Worm (Caenorhabditis elegans): ENCODE measurements around the gene cutl-23.

cutl-23 gene

DNA sequence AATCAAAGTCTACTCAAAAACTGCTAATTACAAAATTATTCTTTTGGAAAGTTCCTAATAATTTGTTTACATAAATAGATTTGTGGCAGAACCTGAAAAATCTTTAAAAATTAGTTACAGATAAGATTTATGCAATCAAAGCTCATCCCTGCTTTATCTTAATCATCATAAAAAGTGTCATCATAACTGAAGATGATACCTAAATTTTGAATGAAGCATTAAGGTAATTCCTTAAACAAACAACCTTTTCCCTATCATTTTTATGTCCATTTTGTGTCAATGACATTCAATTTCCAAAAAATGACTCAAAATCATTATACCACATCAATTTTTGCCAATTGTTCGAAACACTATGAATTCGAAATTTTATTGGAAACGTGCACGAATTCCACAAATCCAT, 32.3 kb upstream of the cutl-23 start, which contains the start of gene B0244.6:
Gene B0244.6 (plus strand): TSS at position 301 of the 400 bp plus-strand sequence.
- TF ChIP-seq sox-2 (GFP tag; IDR thresholded peaks at IDR 0.05), result no peak
- no peak for TF ChIP-seq pat-9 (tag; optimal IDR thresholded peaks at IDR 0.05)
- no peak for TF ChIP-seq C38D4.7 (GFP tag; optimal IDR thresholded peaks at IDR 0.05)
- TF ChIP-seq odd-2 (tag; optimal IDR thresholded peaks at IDR 0.05), result no peak
- TF ChIP-seq C08G9.2 (tag; optimal IDR thresholded peaks at IDR 0.05), result no peak
- no peak for TF ChIP-seq Y22D7AL.16 (tag; optimal IDR thresholded peaks at IDR 0.05)
- TF ChIP-seq fax-1 (tag; optimal IDR thresholded peaks at IDR 0.05), result no peak
- no peak for TF ChIP-seq ama-1 (optimal IDR thresholded peaks at IDR 0.05)

DNA sequence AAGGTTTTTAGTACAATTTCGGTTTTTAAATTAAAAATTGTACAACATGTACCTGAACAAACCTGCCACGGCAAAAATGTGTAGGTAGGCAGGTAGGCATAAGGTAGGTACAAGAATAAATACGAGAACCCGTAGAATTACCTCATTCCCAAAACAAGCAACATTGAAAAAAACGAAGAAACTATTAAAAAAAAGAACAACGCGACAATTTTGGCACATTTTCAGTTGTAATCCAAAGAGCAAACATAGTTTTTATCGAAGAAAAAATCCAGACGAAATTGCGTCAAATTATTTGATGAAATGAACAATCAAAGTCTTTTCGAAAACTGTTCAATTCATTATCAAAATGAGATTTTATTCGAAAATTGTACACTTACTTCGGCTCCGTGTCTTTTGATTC, 29.3 kb upstream of the cutl-23 start, which contains the start of gene B0244.16:
Gene B0244.16 (plus strand): TSS at position 301 of the 400 bp plus-strand sequence.
- TF ChIP-seq ceh-31 (tag; optimal IDR thresholded peaks at IDR 0.05) (no peak), madf-2 (tag; optimal IDR thresholded peaks at IDR 0.05) (no peak), ceh-30 (tag; optimal IDR thresholded peaks at IDR 0.05) (no peak), npax-4 (tag; optimal IDR thresholded peaks at IDR 0.05) (no peak), ceh-45 (GFP tag; IDR thresholded peaks at IDR 0.05) (no peak), ceh-34 (tag; optimal IDR thresholded peaks at IDR 0.05) (no peak), pag-3 (tag; optimal IDR thresholded peaks at IDR 0.05; ENCODE audit: borderline replicate concordance) (no peak), pat-9 (tag; optimal IDR thresholded peaks at IDR 0.05) (no peak), hlh-6 (tag; optimal IDR thresholded peaks at IDR 0.05) (no peak), ceh-19 (GFP tag; optimal IDR thresholded peaks at IDR 0.05) (no peak), lin-11 (tag; optimal IDR thresholded peaks at IDR 0.05) (no peak), elt-4 (tag; optimal IDR thresholded peaks at IDR 0.05) (no peak), hlh-13 (GFP tag; optimal IDR thresholded peaks at IDR 0.05) (no peak), sdc-2 (tag; optimal IDR thresholded peaks at IDR 0.05) (no peak)

DNA sequence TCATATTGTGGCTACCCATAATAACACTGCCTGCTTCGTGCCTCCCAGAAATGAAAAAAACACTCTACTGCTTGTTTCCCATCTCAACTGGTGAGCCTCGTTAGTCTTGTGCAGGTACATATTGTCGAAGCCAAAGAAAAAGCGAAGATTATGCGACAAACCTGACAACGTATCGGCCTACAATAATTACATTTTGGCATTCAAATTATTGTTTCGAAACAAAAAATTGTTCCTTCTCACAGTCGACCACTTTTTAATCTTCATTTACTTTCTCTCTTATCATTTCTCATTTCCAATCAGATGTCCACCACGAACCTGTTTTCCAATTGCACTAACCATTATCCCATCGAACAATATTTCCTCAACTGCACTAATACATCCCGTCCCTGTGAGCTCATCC, 26.9 kb upstream of the cutl-23 start, which contains the start of gene B0244.15:
Gene B0244.15 (plus strand): TSS at position 301 of the 400 bp plus-strand sequence.
- TF ChIP-seq ceh-24 (tag; optimal IDR thresholded peaks at IDR 0.05), result no peak
- TF ChIP-seq C08G9.2 (tag; optimal IDR thresholded peaks at IDR 0.05), result no peak
- no peak for TF ChIP-seq rnt-1 (tag; optimal IDR thresholded peaks at IDR 0.05)
- no peak for TF ChIP-seq ceh-2 (tag; optimal IDR thresholded peaks at IDR 0.05)
- TF ChIP-seq ahr-1 (tag; optimal IDR thresholded peaks at IDR 0.05), result no peak

DNA sequence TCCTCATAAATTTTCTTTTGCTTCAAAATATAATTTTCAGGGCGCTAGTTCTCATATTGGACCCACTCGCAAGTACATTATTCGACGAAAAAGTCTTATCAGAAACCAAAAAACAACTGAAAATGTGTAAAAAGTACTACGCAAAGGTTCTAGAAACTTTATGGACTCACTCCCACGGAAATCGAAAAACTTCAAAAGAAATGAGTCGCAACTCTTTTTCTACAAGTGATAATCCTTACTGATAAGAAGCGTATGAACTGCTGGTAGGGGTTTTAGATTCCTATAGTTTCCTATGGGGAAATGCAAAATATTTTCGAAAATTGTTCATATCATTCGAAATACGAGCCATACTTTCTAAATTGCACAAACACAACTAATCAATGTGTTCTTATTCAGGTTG, 25.4 kb upstream of the cutl-23 start, which contains the start of gene B0244.5:
Gene B0244.5 (plus strand): TSS at position 301 of the 400 bp plus-strand sequence.
- TF ChIP-seq ama-1 (optimal IDR thresholded peaks at IDR 0.05) (no peak), ceh-34 (tag; optimal IDR thresholded peaks at IDR 0.05) (no peak), ztf-16 (tag; optimal IDR thresholded peaks at IDR 0.05) (no peak), sox-2 (GFP tag; IDR thresholded peaks at IDR 0.05) (no peak), che-1 (tag; optimal IDR thresholded peaks at IDR 0.05) (no peak), elt-4 (tag; optimal IDR thresholded peaks at IDR 0.05) (no peak), mec-3 (tag; optimal IDR thresholded peaks at IDR 0.05; ENCODE audit: borderline replicate concordance) (no peak), ttx-3 (tag; optimal IDR thresholded peaks at IDR 0.05) (no peak), K09A11.1 (tag; optimal IDR thresholded peaks at IDR 0.05; ENCODE audit: insufficient read depth) (no peak), ceh-30 (tag; optimal IDR thresholded peaks at IDR 0.05) (no peak), pha-2 (tag; optimal IDR thresholded peaks at IDR 0.05) (no peak), pros-1 (tag; optimal IDR thresholded peaks at IDR 0.05) (no peak), pag-3 (tag; optimal IDR thresholded peaks at IDR 0.05; ENCODE audit: borderline replicate concordance) (no peak), unc-3 (GFP tag; conservative IDR thresholded peaks at IDR 0.05) (no peak), unc-3 (tag; optimal IDR thresholded peaks at IDR 0.05) (no peak), zip-5 (tag; optimal IDR thresholded peaks at IDR 0.05) (no peak), pat-9 (tag; optimal IDR thresholded peaks at IDR 0.05) (no peak), sdc-2 (tag; optimal IDR thresholded peaks at IDR 0.05) (no peak), pha-4 (tag; optimal IDR thresholded peaks at IDR 0.05) (no peak), eyg-1 (tag; optimal IDR thresholded peaks at IDR 0.05) (no peak)

Data from whole organism, late embryonic.